Worm (Caenorhabditis elegans): ENCODE results near the gene W04D2.4.

ce11 chrV:12531084-12531483 lies 33.5 kb upstream of the W04D2.4 start:
- TF ChIP-seq dao-5 (tag; optimal IDR thresholded peaks at IDR 0.05) (no peak), W03F9.2 (tag; optimal IDR thresholded peaks at IDR 0.05) (no peak), him-1 (tag; optimal IDR thresholded peaks at IDR 0.05) (no peak)
